Fruit fly (Drosophila melanogaster) whole organism, embryonic: Measurements from ENCODE around the gene CG14958.
A peak's percentile ranks its signal among the peaks of the same experiment; 100 is the strongest.

Experiments used
- Atf6 ChIP-seq: fragments of 200-800 bp; sonication (Bioruptor generic); IDR thresholded peaks from 2 replicates; pipeline ENCODE4 v1.3.6; 2022; ENCODE audit warnings: missing biosample characterization, missing genetic modification characterization
- C15 ChIP-seq: fragments of 200-800 bp; sonication (Bioruptor generic); IDR thresholded peaks from 3 replicates; pipeline ENCODE4 v1.3.6; 2022; ENCODE audit warnings: missing biosample characterization, missing genetic modification characterization
- CG10654 ChIP-seq: fragments of 200-800 bp; sonication (Bioruptor generic); optimal IDR thresholded peaks from 2 replicates; lab custom pipeline; 2016; ENCODE audit warnings: missing biosample characterization, missing genetic modification characterization
- CG13123 ChIP-seq: fragments of 200-800 bp; sonication (Bioruptor generic); optimal IDR thresholded peaks from 2 replicates; lab custom pipeline; 2016; ENCODE audit warnings: missing biosample characterization, missing genetic modification characterization
- CG13894 ChIP-seq: fragments of 200-800 bp; sonication (Bioruptor generic); optimal IDR thresholded peaks from 3 replicates; lab custom pipeline; 2018; ENCODE audit warnings: missing biosample characterization, mild to moderate bottlenecking, missing genetic modification characterization, moderate library complexity
- CG17829 ChIP-seq: fragments of 200-800 bp; optimal IDR thresholded peaks from 2 replicates; lab custom pipeline; 2019; ENCODE audit warnings: missing biosample characterization, mild to moderate bottlenecking, missing genetic modification characterization, moderate library complexity
- CG2875 ChIP-seq: fragments of 200-800 bp; sonication (Bioruptor generic); optimal IDR thresholded peaks from 2 replicates; lab custom pipeline; 2017; ENCODE audit warnings: missing biosample characterization, mild to moderate bottlenecking, missing genetic modification characterization, missing genetic modification reagents
- CG3163 ChIP-seq: fragments of 200-800 bp; sonication (Bioruptor generic); optimal IDR thresholded peaks from 3 replicates; lab custom pipeline; 2016; ENCODE audit warnings: missing biosample characterization, missing genetic modification characterization
- CG3281 ChIP-seq: fragments of 200-800 bp; sonication (Bioruptor generic); optimal IDR thresholded peaks from 3 replicates; lab custom pipeline; 2017; ENCODE audit warnings: missing biosample characterization, mild to moderate bottlenecking, missing genetic modification characterization
- CG34224 ChIP-seq: fragments of 200-800 bp; sonication (Bioruptor generic); IDR thresholded peaks from 3 replicates; pipeline ENCODE4 v1.3.6; 2022; ENCODE audit warnings: missing biosample characterization, missing genetic modification characterization; ENCODE audit not compliant: partially characterized antibody
- CG43689 ChIP-seq: fragments of 200-800 bp; sonication (Bioruptor generic); IDR thresholded peaks from 2 replicates; pipeline ENCODE4 v1.3.6; 2022; ENCODE audit warnings: missing biosample characterization, missing genetic modification characterization
- CG5245 ChIP-seq: fragments of 200-800 bp; sonication (Bioruptor generic); optimal IDR thresholded peaks from 3 replicates; lab custom pipeline; 2016; ENCODE audit warnings: missing biosample characterization, missing genetic modification characterization
- CG6765 ChIP-seq: fragments of 200-800 bp; sonication (Bioruptor generic); optimal IDR thresholded peaks from 3 replicates; lab custom pipeline; 2017; ENCODE audit warnings: missing biosample characterization, mild to moderate bottlenecking, missing genetic modification characterization
- CG6813 ChIP-seq: fragments of 200-800 bp; sonication (Bioruptor generic); optimal IDR thresholded peaks from 2 replicates; lab custom pipeline; 2017; ENCODE audit warnings: missing biosample characterization, missing genetic modification characterization, mild to moderate bottlenecking, moderate library complexity, missing genetic modification reagents
- CG8765 ChIP-seq: fragments of 200-800 bp; sonication (Bioruptor generic); IDR thresholded peaks from 2 replicates; pipeline ENCODE4 v1.3.6; 2022; ENCODE audit warnings: missing biosample characterization, missing genetic modification characterization
- CG8924 ChIP-seq: fragments of 200-800 bp; optimal IDR thresholded peaks from 3 replicates; lab custom pipeline; 2019; ENCODE audit warnings: missing biosample characterization, mild to moderate bottlenecking, missing genetic modification characterization, moderate library complexity
- CTCF ChIP-seq: fragments of 200-800 bp; sonication (Bioruptor generic); optimal IDR thresholded peaks from 2 replicates; lab custom pipeline; 2017; ENCODE audit warnings: missing biosample characterization, mild to moderate bottlenecking, missing genetic modification characterization, moderate library complexity
- Camta ChIP-seq: fragments of 200-800 bp; sonication (Bioruptor generic); optimal IDR thresholded peaks from 2 replicates; lab custom pipeline; 2016; ENCODE audit warnings: missing biosample characterization, missing genetic modification characterization
- Dbx ChIP-seq: fragments of 200-800 bp; sonication (Bioruptor generic); IDR thresholded peaks from 3 replicates; pipeline ENCODE4 v1.3.6; 2022; ENCODE audit warnings: missing biosample characterization, missing genetic modification characterization
- Deaf1 ChIP-seq: fragments of 200-800 bp; optimal IDR thresholded peaks from 3 replicates; lab custom pipeline; 2019; ENCODE audit warnings: missing biosample characterization, mild to moderate bottlenecking, missing genetic modification characterization, moderate library complexity
- Fer1 ChIP-seq: fragments of 200-800 bp; sonication (Bioruptor generic); optimal IDR thresholded peaks from 2 replicates; lab custom pipeline; 2017; ENCODE audit warnings: missing biosample characterization, mild to moderate bottlenecking, missing genetic modification characterization
- GATAe ChIP-seq: fragments of 200-800 bp; sonication (Bioruptor generic); conservative IDR thresholded peaks from 2 replicates; pipeline ENCODE4 v1.3.6; 2022; ENCODE audit warnings: missing biosample characterization, missing genetic modification characterization
- Hr78 ChIP-seq, 2 experiments: fragments of 200-800 bp in 1 of 2; fragments of >200 bp in 1 of 2; sonication (Bioruptor generic) in 1 of 2; optimal IDR thresholded peaks; 2 replicates each; lab custom pipeline; 2017 to 2019; ENCODE audit warnings: missing biosample characterization in 2 of 2, missing genetic modification characterization in 2 of 2, mild to moderate bottlenecking in 1 of 2, moderate library complexity in 1 of 2
- Kr ChIP-seq: fragments of 200-800 bp; sonication (Bioruptor generic); optimal IDR thresholded peaks from 2 replicates; lab custom pipeline; 2017; ENCODE audit warnings: missing biosample characterization, mild to moderate bottlenecking, missing genetic modification characterization
- MTF-1 ChIP-seq: fragments of 200-800 bp; sonication (Bioruptor generic); optimal IDR thresholded peaks from 2 replicates; lab custom pipeline; 2018; ENCODE audit warnings: missing biosample characterization, mild to moderate bottlenecking, missing genetic modification characterization, borderline replicate concordance
- Med ChIP-seq: fragments of 200-800 bp; sonication (Bioruptor generic); peaks from one replicate; lab custom pipeline; 2016; ENCODE audit warnings: missing biosample characterization, missing genetic modification characterization, mild to moderate bottlenecking, inconsistent platforms, moderate library complexity
- PHDP ChIP-seq: fragments of 200-800 bp; sonication (Bioruptor generic); optimal IDR thresholded peaks from 3 replicates; lab custom pipeline; 2018; ENCODE audit warnings: missing biosample characterization, mild to moderate bottlenecking, missing genetic modification characterization, moderate library complexity
- Six4 ChIP-seq: fragments of 200-800 bp; sonication (Bioruptor generic); optimal IDR thresholded peaks from 2 replicates; lab custom pipeline; 2016; ENCODE audit warnings: missing biosample characterization, missing genetic modification characterization
- Sox102F ChIP-seq: fragments of 200-800 bp; sonication (Bioruptor generic); optimal IDR thresholded peaks from 2 replicates; lab custom pipeline; 2018; ENCODE audit warnings: missing biosample characterization, mild to moderate bottlenecking, missing genetic modification characterization, moderate library complexity
- Spps ChIP-seq: fragments of 200-800 bp; sonication (Bioruptor generic); optimal IDR thresholded peaks from 2 replicates; lab custom pipeline; 2018; ENCODE audit warnings: missing biosample characterization, mild to moderate bottlenecking, missing genetic modification characterization
- Sry-δ ChIP-seq: fragments of 200-800 bp; sonication (Bioruptor generic); optimal IDR thresholded peaks from 2 replicates; lab custom pipeline; 2016; ENCODE audit warnings: missing biosample characterization, missing genetic modification characterization
- Ssrp ChIP-seq: fragments of 200-800 bp; sonication (Bioruptor generic); optimal IDR thresholded peaks from 2 replicates; lab custom pipeline; 2018; ENCODE audit warnings: missing biosample characterization, mild to moderate bottlenecking, missing genetic modification characterization, moderate library complexity
- ab ChIP-seq: fragments of 200-800 bp; sonication (Bioruptor generic); optimal IDR thresholded peaks from 2 replicates; lab custom pipeline; 2016; ENCODE audit warnings: missing biosample characterization, missing genetic modification characterization
- az2 ChIP-seq: fragments of 200-800 bp; sonication (Bioruptor generic); optimal IDR thresholded peaks from 3 replicates; lab custom pipeline; 2016; ENCODE audit warnings: missing biosample characterization, missing genetic modification characterization
- bcd ChIP-seq: fragments of 200-800 bp; sonication (Bioruptor generic); optimal IDR thresholded peaks from 2 replicates; lab custom pipeline; 2017; ENCODE audit warnings: missing biosample characterization, mild to moderate bottlenecking, missing genetic modification characterization
- bowl ChIP-seq: fragments of 200-800 bp; sonication (Bioruptor generic); IDR thresholded peaks from 2 replicates; pipeline ENCODE4 v1.3.6; 2022; ENCODE audit warnings: missing biosample characterization, missing genetic modification characterization
- dm ChIP-seq: fragments of 200-800 bp; sonication (Bioruptor generic); optimal IDR thresholded peaks from 3 replicates; lab custom pipeline; 2016; ENCODE audit warnings: missing biosample characterization, missing genetic modification characterization
- dysf ChIP-seq: fragments of 200-800 bp; sonication (Bioruptor generic); IDR thresholded peaks from 3 replicates; pipeline ENCODE4 v1.3.6; 2022; ENCODE audit warnings: missing biosample characterization, missing genetic modification characterization
- ewg ChIP-seq: fragments of 200-800 bp; sonication (Bioruptor generic); optimal IDR thresholded peaks from 3 replicates; lab custom pipeline; 2017; ENCODE audit warnings: mild to moderate bottlenecking, missing biosample characterization, missing genetic modification reagents, missing genetic modification characterization
- eyg ChIP-seq: fragments of 200-800 bp; sonication (Bioruptor generic); optimal IDR thresholded peaks from 3 replicates; lab custom pipeline; 2016; ENCODE audit warnings: missing biosample characterization, missing genetic modification characterization
- fd96Cb ChIP-seq: fragments of 200-800 bp; sonication (Bioruptor generic); optimal IDR thresholded peaks from 2 replicates; lab custom pipeline; 2018; ENCODE audit warnings: missing biosample characterization, mild to moderate bottlenecking, missing genetic modification characterization, moderate library complexity
- nerfin-1 ChIP-seq: fragments of 200-800 bp; sonication (Bioruptor generic); optimal IDR thresholded peaks from 3 replicates; lab custom pipeline; 2019; ENCODE audit warnings: missing biosample characterization, mild to moderate bottlenecking, missing genetic modification characterization, moderate library complexity
- nerfin-2 ChIP-seq: fragments of 200-800 bp; sonication (Bioruptor generic); IDR thresholded peaks from 2 replicates; pipeline ENCODE4 v1.3.6; 2022; ENCODE audit warnings: missing biosample characterization, missing genetic modification characterization; ENCODE audit not compliant: partially characterized antibody
- oc ChIP-seq: fragments of 200-800 bp; sonication (Bioruptor generic); optimal IDR thresholded peaks from 2 replicates; lab custom pipeline; 2018; ENCODE audit warnings: missing biosample characterization, mild to moderate bottlenecking, missing genetic modification characterization, moderate library complexity
- run ChIP-seq: fragments of 200-800 bp; sonication (Bioruptor generic); optimal IDR thresholded peaks from 3 replicates; lab custom pipeline; 2018; ENCODE audit warnings: missing biosample characterization, mild to moderate bottlenecking, missing genetic modification characterization
- sd ChIP-seq: fragments of 200-800 bp; sonication (Bioruptor generic); optimal IDR thresholded peaks from 3 replicates; lab custom pipeline; 2018; ENCODE audit warnings: missing biosample characterization, mild to moderate bottlenecking, missing genetic modification characterization, moderate library complexity
- tna ChIP-seq: fragments of 200-800 bp; sonication (Bioruptor generic); IDR thresholded peaks from 2 replicates; pipeline ENCODE4 v1.3.6; 2022; ENCODE audit warnings: missing biosample characterization, missing genetic modification characterization; ENCODE audit not compliant: partially characterized antibody
- ttk ChIP-seq: fragments of 200-800 bp; sonication (Bioruptor generic); IDR thresholded peaks from 2 replicates; pipeline ENCODE4 v2.1.2; 2022; ENCODE audit warnings: missing biosample characterization, missing genetic modification characterization
- zen2 ChIP-seq: fragments of 200-800 bp; sonication (Bioruptor generic); IDR thresholded peaks from 3 replicates; pipeline ENCODE4 v1.3.6; 2022; ENCODE audit warnings: missing biosample characterization, missing genetic modification characterization; ENCODE audit not compliant: partially characterized antibody

The CG14958 gene

DNA sequence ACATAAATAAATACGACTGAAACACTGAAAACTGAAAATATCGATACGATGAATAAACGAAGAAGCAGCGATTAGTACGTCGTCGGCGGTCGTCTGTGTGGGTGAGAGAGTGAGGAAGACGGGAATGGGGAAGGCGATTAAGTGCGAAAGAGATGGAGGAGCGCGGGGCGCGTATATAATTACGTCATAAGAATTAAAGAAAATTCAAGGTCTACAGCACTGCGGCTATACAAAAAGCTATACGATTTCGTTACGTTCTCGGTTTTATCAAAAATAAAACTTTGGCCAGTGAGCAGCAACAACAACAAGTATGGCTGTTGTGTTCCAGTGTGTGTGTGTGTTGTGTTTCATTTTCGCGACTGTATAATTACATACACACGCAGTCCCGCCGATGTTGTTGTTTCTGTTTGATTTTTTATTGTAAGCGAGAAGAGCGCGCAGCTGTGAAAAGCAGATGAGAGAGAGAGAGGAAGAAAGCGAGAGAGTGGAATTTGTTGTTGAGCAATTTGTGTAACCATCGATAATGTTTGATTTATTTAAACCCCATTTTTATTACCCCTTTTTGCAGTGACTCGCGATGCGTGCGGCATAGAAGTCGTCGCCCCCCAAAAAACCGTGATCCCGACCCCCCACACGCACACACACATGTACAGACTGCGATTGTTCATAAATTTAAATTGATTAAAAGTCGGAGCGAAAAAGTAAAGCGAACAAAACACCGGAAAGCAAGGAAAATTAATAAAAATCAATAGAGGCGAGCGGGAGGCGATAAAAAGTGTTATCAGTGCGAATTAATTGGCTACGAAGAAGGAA, 40.5 kb upstream of the CG14958 start (continued):
- TF ChIP-seq CG8924 (peak; percentile 16), Six4 (GFP tag; lab: Kevin White, UChicago) (no peak), bowl (GFP tag; lab: Robert Waterston, UW) (no peak), CG6813 (GFP tag; lab: Kevin White, UChicago) (peak; percentile 18), oc (tag; lab: Kevin White, UChicago) (no peak), dysf (GFP tag; lab: Robert Waterston, UW) (no peak), CG13894 (tag; lab: Kevin White, UChicago) (no peak), CG6765 (GFP tag; lab: Kevin White, UChicago) (peak; percentile 3), Atf6 (GFP tag; lab: Robert Waterston, UW) (peak; percentile 51; the same call in 1 of the 2 replicates), Spps (tag; lab: Kevin White, UChicago) (no peak), CG2875 (GFP tag; lab: Kevin White, UChicago) (no peak), CG3281 (GFP tag; lab: Kevin White, UChicago) (no peak), CG8765 (no peak), tna (no peak), nerfin-2 (GFP tag; lab: Robert Waterston, UW) (0 out of 2 replicates have a peak, but pooled peaks have one; percentile 25), Sry-δ (GFP tag; lab: Kevin White, UChicago) (no peak), Med (GFP tag; lab: Kevin White, UChicago) (peak; percentile 12), nerfin-1 (tag; lab: Kevin White, UChicago) (no peak), bcd (no peak), Hr78 (GFP tag; optimal IDR thresholded peaks at IDR 0.05; lab: Kevin White, UChicago) (no peak), ab (GFP tag; lab: Kevin White, UChicago) (no peak), CG10654 (GFP tag; lab: Kevin White, UChicago) (no peak), ewg (peak; percentile 10), Ssrp (tag; lab: Kevin White, UChicago) (no peak), sd (tag; lab: Kevin White, UChicago) (peak; percentile 80), CG34224 (GFP tag; lab: Robert Waterston, UW) (no peak; the same call in 2 of the 3 replicates), fd96Cb (tag; lab: Kevin White, UChicago) (no peak), CG17829 (tag; lab: Kevin White, UChicago) (no peak), ttk (GFP tag; lab: Robert Waterston, UW) (no peak), zen2 (GFP tag; lab: Robert Waterston, UW) (no peak; the same call in 2 of the 3 replicates), Fer1 (GFP tag; lab: Kevin White, UChicago) (peak; percentile 71), dm (no peak), eyg (GFP tag; lab: Kevin White, UChicago) (peak; percentile 1), Sox102F (GFP tag; lab: Kevin White, UChicago) (no peak), GATAe (GFP tag; lab: Robert Waterston, UW) (peak; percentile 33; the same call in 1 of the 2 replicates), CG13123 (no peak), az2 (GFP tag; lab: Kevin White, UChicago) (no peak), PHDP (tag; lab: Kevin White, UChicago) (no peak), Kr (GFP tag; lab: Kevin White, UChicago) (no peak), Dbx (peak; percentile 33; the same call in 1 of the 3 replicates), CTCF (GFP tag; lab: Kevin White, UChicago) (no peak), MTF-1 (no peak), CG5245 (GFP tag; lab: Kevin White, UChicago) (no peak), Deaf1 (tag; lab: Kevin White, UChicago) (peak; percentile 93), Camta (no peak), CG3163 (no peak), CG43689 (GFP tag; lab: Robert Waterston, UW) (no peak), C15 (GFP tag; lab: Robert Waterston, UW) (no peak), run (no peak)
